Worm (Caenorhabditis elegans) whole organism, L3 larva: ENCODE data around the gene lron-14.

Experiments
- R02D3.7 ChIP-seq: fragments of 150-350 bp; optimal IDR thresholded peaks from 2 replicates; lab custom pipeline; 2014; ENCODE audit warnings: missing biosample characterization, missing genetic modification characterization
- elt-3 ChIP-seq, 3 experiments: fragments of 150-350 bp in 1 of 3; sonication (generic microtip) in 2 of 3; optimal IDR thresholded peaks; 2 replicates in 2 of 3; 4 replicates in 1 of 3; lab custom pipeline; 2014 to 2017; ENCODE audit warnings: missing biosample characterization in 3 of 3, missing genetic modification characterization in 3 of 3
- fkh-10 ChIP-seq: sonication (generic microtip); optimal IDR thresholded peaks from 2 replicates; lab custom pipeline; 2017; ENCODE audit warnings: missing biosample characterization, missing genetic modification reagents, missing genetic modification characterization
- lin-15B ChIP-seq: fragments of 150-350 bp; optimal IDR thresholded peaks from 2 replicates; lab custom pipeline; 2014; ENCODE audit warnings: missing biosample characterization, missing genetic modification characterization
- nhr-237 ChIP-seq: fragments of 150-350 bp; optimal IDR thresholded peaks from 2 replicates; lab custom pipeline; 2014; ENCODE audit warnings: missing biosample characterization, missing genetic modification characterization
- snpc-4 ChIP-seq: fragments of 150-350 bp; optimal IDR thresholded peaks from 2 replicates; lab custom pipeline; 2014; ENCODE audit warnings: missing biosample characterization, missing genetic modification characterization
- unc-39 ChIP-seq: sonication (generic microtip); optimal IDR thresholded peaks from 4 replicates; lab custom pipeline; 2017; ENCODE audit warnings: missing biosample characterization, missing genetic modification characterization
- ztf-11 ChIP-seq: fragments of 150-350 bp; optimal IDR thresholded peaks from 2 replicates; lab custom pipeline; 2014; ENCODE audit warnings: missing biosample characterization, missing genetic modification characterization

- TF ChIP-seq elt-3 (tag; optimal IDR thresholded peaks at IDR 0.05; lab: Kevin White, UChicago) (no peak), ztf-11 (tag; lab: Kevin White, UChicago) (no peak), nhr-237 (tag; lab: Kevin White, UChicago) (no peak), snpc-4 (tag; lab: Kevin White, UChicago) (no peak), unc-39 (tag; lab: Kevin White, UChicago) (no peak), lin-15B (tag; lab: Kevin White, UChicago) (no peak), fkh-10 (no peak), R02D3.7 (tag; lab: Kevin White, UChicago) (no peak)
Measured at ce11 chrIV:9614060-9614459, 47.7 kb upstream of the lron-14 start.
